Worm (Caenorhabditis elegans): ENCODE measurements around the gene C31H1.2.

ce11 chrIV:5809733-5810132 is 18.6 kb downstream of the C31H1.2 start:
- TF ChIP-seq madf-2 (tag; optimal IDR thresholded peaks at IDR 0.05) (no peak), ref-2 (tag; optimal IDR thresholded peaks at IDR 0.05) (no peak)

Measured in whole organism, late embryonic.